Worm (Caenorhabditis elegans) whole organism, L3 larva: ENCODE data around the gene glb-25.

ENCODE experiments used
- aly-2 ChIP-seq: fragments of 150-350 bp; optimal IDR thresholded peaks from 2 replicates; lab custom pipeline; 2014; ENCODE audit warnings: missing biosample characterization, missing genetic modification characterization
- ceh-16 ChIP-seq: sonication (generic microtip); optimal IDR thresholded peaks from 2 replicates; lab custom pipeline; 2017; ENCODE audit warnings: missing biosample characterization, missing genetic modification characterization
- daf-12 ChIP-seq: fragments of 150-350 bp; optimal IDR thresholded peaks from 2 replicates; lab custom pipeline; 2014; ENCODE audit warnings: missing biosample characterization, missing genetic modification reagents, missing genetic modification characterization
- egl-27 ChIP-seq: sonication (generic microtip); optimal IDR thresholded peaks from 4 replicates; lab custom pipeline; 2017; ENCODE audit warnings: missing biosample characterization, missing genetic modification reagents, missing genetic modification characterization
- nhr-11 ChIP-seq: fragments of 150-350 bp; optimal IDR thresholded peaks from 2 replicates; lab custom pipeline; 2014; ENCODE audit warnings: missing biosample characterization, missing genetic modification characterization
- nhr-12 ChIP-seq: fragments of 150-350 bp; optimal IDR thresholded peaks from 2 replicates; lab custom pipeline; 2014; ENCODE audit warnings: missing biosample characterization, missing genetic modification characterization
- nhr-237 ChIP-seq: fragments of 150-350 bp; optimal IDR thresholded peaks from 2 replicates; lab custom pipeline; 2014; ENCODE audit warnings: missing biosample characterization, missing genetic modification characterization
- nhr-28 ChIP-seq: fragments of 150-350 bp; optimal IDR thresholded peaks from 2 replicates; lab custom pipeline; 2014; ENCODE audit warnings: missing biosample characterization, missing genetic modification characterization
- nhr-67 ChIP-seq: fragments of 150-350 bp; optimal IDR thresholded peaks from 2 replicates; lab custom pipeline; 2014; ENCODE audit warnings: missing biosample characterization, missing genetic modification characterization
- nhr-77 ChIP-seq: fragments of 150-350 bp; optimal IDR thresholded peaks from 2 replicates; lab custom pipeline; 2014; ENCODE audit warnings: missing biosample characterization, missing genetic modification characterization
- pha-4 ChIP-seq: fragments of 150-350 bp; optimal IDR thresholded peaks from 2 replicates; lab custom pipeline; 2014; ENCODE audit warnings: missing biosample characterization, missing genetic modification reagents, missing genetic modification characterization
- pqm-1 ChIP-seq: fragments of 150-350 bp; optimal IDR thresholded peaks from 2 replicates; lab custom pipeline; 2017; ENCODE audit warnings: missing biosample characterization, missing genetic modification characterization, inconsistent platforms
- tbx-2 ChIP-seq: sonication (generic microtip); optimal IDR thresholded peaks from 2 replicates; lab custom pipeline; 2016; ENCODE audit warnings: mild to moderate bottlenecking, missing genetic modification characterization, missing compliant biosample characterization
- ztf-11 ChIP-seq: fragments of 150-350 bp; optimal IDR thresholded peaks from 2 replicates; lab custom pipeline; 2014; ENCODE audit warnings: missing biosample characterization, missing genetic modification characterization

DNA sequence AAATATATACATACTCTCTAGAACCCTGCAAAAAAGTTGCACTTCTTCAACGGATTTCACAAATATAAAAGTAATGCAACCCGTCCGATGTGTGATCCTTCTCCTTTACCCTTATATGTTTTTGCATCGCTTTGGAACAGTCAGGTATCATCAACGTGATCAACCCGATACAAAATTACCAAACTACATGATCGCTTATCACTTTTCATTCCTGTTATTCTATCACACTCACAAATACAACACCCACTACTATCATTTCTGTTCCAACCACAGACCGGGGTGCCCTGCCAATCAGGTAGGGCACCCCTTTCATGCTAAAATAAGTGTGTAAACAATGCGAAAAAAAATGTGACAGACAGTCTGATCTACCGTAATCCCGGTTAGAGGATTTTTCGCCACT is 28.9 kb downstream of the glb-25 start:
- TF ChIP-seq daf-12 (tag; lab: Kevin White, UChicago) (no peak), pqm-1 (tag; lab: Kevin White, UChicago) (no peak), ceh-16 (tag; lab: Kevin White, UChicago) (no peak), nhr-237 (no peak), tbx-2 (tag; lab: Kevin White, UChicago) (no peak), nhr-77 (no peak), egl-27 (tag; lab: Kevin White, UChicago) (no peak), ztf-11 (no peak), nhr-67 (tag; lab: Kevin White, UChicago) (no peak), nhr-11 (tag; lab: Kevin White, UChicago) (no peak), pha-4 (tag; lab: Kevin White, UChicago) (no peak), nhr-12 (tag; lab: Kevin White, UChicago) (no peak), nhr-28 (no peak), aly-2 (no peak)
